Worm (Caenorhabditis elegans): ENCODE data around the gene F09F7.6.

F09F7.6 gene

ce11 chrIII:5552072-5552667 is at the start of gene F09F7.6:
Gene F09F7.6, minus strand, starts transcription at chrIII:5552135.
- TF ChIP-seq lsy-2 (tag; optimal IDR thresholded peaks at IDR 0.05), result peak in 1 of 2 experiments; percentile 74
- TF ChIP-seq mdl-1 (tag; optimal IDR thresholded peaks at IDR 0.05), result peak; percentile 65 to 68
- peak; percentile 65 for TF ChIP-seq C34F6.9 (tag; optimal IDR thresholded peaks at IDR 0.05)
- peak; percentile 79 for TF ChIP-seq nhr-25 (tag; optimal IDR thresholded peaks at IDR 0.05)
- peak; percentile 78 for TF ChIP-seq crh-2 (tag; optimal IDR thresholded peaks at IDR 0.05)
- TF ChIP-seq unc-39 (tag; optimal IDR thresholded peaks at IDR 0.05), result no peak
- peak; percentile 60 for TF ChIP-seq gmeb-1 (tag; optimal IDR thresholded peaks at IDR 0.05)
- TF ChIP-seq nhr-21 (tag; optimal IDR thresholded peaks at IDR 0.05), result peak; percentile 74
- peak; percentile 51 for TF ChIP-seq fos-1 (tag; optimal IDR thresholded peaks at IDR 0.05)
- no peak for TF ChIP-seq nhr-11 (tag; optimal IDR thresholded peaks at IDR 0.05)
- TF ChIP-seq unc-55 (GFP tag; optimal IDR thresholded peaks at IDR 0.05), result no peak
- peak; percentile 15 for TF ChIP-seq ama-1 (optimal IDR thresholded peaks at IDR 0.05)
- peak; percentile 48 for TF ChIP-seq blmp-1 (tag; optimal IDR thresholded peaks at IDR 0.05; ENCODE audit: insufficient read depth)
- TF ChIP-seq ztf-1 (GFP tag; conservative IDR thresholded peaks at IDR 0.05), result no peak
- TF ChIP-seq sma-9 (GFP tag; optimal IDR thresholded peaks at IDR 0.05), result peak; percentile 95
- peak; percentile 36 for TF ChIP-seq sma-9 (tag; optimal IDR thresholded peaks at IDR 0.05)
- TF ChIP-seq mbf-1 (tag; optimal IDR thresholded peaks at IDR 0.05), result no peak
- TF ChIP-seq sma-3 (GFP tag; optimal IDR thresholded peaks at IDR 0.05), result peak; percentile 82
- peak; percentile 46 for TF ChIP-seq ztf-4 (tag; optimal IDR thresholded peaks at IDR 0.05)
- peak; percentile 75 for TF ChIP-seq F13H6.1 (tag; optimal IDR thresholded peaks at IDR 0.05)
- TF ChIP-seq nhr-129 (tag; optimal IDR thresholded peaks at IDR 0.05), result peak; percentile 91
- peak; percentile 40 for TF ChIP-seq elt-1 (tag; optimal IDR thresholded peaks at IDR 0.05)

ce11 chrIII:5599958-5600357 is 48.0 kb upstream of the F09F7.6 start, which contains the start of gene wdr-37:
Gene wdr-37, minus strand, starts transcription at chrIII:5600058.
- TF ChIP-seq mbf-1 (tag; optimal IDR thresholded peaks at IDR 0.05) (no peak), ceh-16 (tag; optimal IDR thresholded peaks at IDR 0.05) (no peak), F13H6.1 (tag; optimal IDR thresholded peaks at IDR 0.05) (no peak), mdl-1 (tag; optimal IDR thresholded peaks at IDR 0.05) (no peak), nhr-25 (tag; optimal IDR thresholded peaks at IDR 0.05) (peak; percentile 5)

- TF ChIP-seq elt-3 (tag; optimal IDR thresholded peaks at IDR 0.05) (no peak), dmd-4 (tag; optimal IDR thresholded peaks at IDR 0.05) (no peak), alr-1 (tag; optimal IDR thresholded peaks at IDR 0.05) (no peak), zag-1 (tag; optimal IDR thresholded peaks at IDR 0.05) (no peak), unc-62 (GFP tag; optimal IDR thresholded peaks at IDR 0.05) (no peak), Y55F3AM.14 (GFP tag; optimal IDR thresholded peaks at IDR 0.05) (no peak), sma-3 (GFP tag; optimal IDR thresholded peaks at IDR 0.05) (peak; percentile 9), egl-27 (tag; optimal IDR thresholded peaks at IDR 0.05) (no peak), lin-13 (GFP tag; optimal IDR thresholded peaks at IDR 0.05) (no peak), lsy-2 (tag; optimal IDR thresholded peaks at IDR 0.05) (no peak), fos-1 (tag; optimal IDR thresholded peaks at IDR 0.05) (peak; percentile 73)
Observed at ce11 chrIII:5595445-5595844, 43.5 kb upstream of the F09F7.6 start, which contains the start of gene ced-6. Gene ced-6, plus strand, starts transcription at chrIII:5595771.

ce11 chrIII:5594350-5594749 is 42.4 kb upstream of the F09F7.6 start:
- TF ChIP-seq ceh-16 (tag; optimal IDR thresholded peaks at IDR 0.05) (no peak), mab-5 (tag; optimal IDR thresholded peaks at IDR 0.05) (no peak), fos-1 (tag; optimal IDR thresholded peaks at IDR 0.05) (peak; percentile 19), lin-11 (tag; optimal IDR thresholded peaks at IDR 0.05) (no peak), nhr-25 (tag; optimal IDR thresholded peaks at IDR 0.05) (peak; percentile 71), sma-3 (GFP tag; optimal IDR thresholded peaks at IDR 0.05) (peak; percentile 43), ceh-82 (tag; optimal IDR thresholded peaks at IDR 0.05) (no peak), ztf-1 (GFP tag; conservative IDR thresholded peaks at IDR 0.05) (no peak), peb-1 (tag; optimal IDR thresholded peaks at IDR 0.05) (no peak), F13H6.1 (tag; optimal IDR thresholded peaks at IDR 0.05) (no peak), sma-9 (GFP tag; optimal IDR thresholded peaks at IDR 0.05) (peak; percentile 7), sma-9 (tag; optimal IDR thresholded peaks at IDR 0.05) (no peak), ama-1 (optimal IDR thresholded peaks at IDR 0.05) (no peak), nhr-11 (tag; optimal IDR thresholded peaks at IDR 0.05) (no peak), nhr-21 (tag; optimal IDR thresholded peaks at IDR 0.05) (peak; percentile 30)
